Fruit fly (Drosophila melanogaster): ENCODE measurements around the gene CG32119.

CG32119 gene

dm6 chr3L:13236646-13237045 lies 11.9 kb downstream of the CG32119 start (continued):
- TF ChIP-seq CG13424 (tag; optimal IDR thresholded peaks at IDR 0.05): no peak
- peak; percentile 29; the same call in 1 of the 3 replicates for TF ChIP-seq Dbx (GFP tag; IDR thresholded peaks at IDR 0.05)
- no peak for TF ChIP-seq corto (GFP tag; optimal IDR thresholded peaks at IDR 0.05)
- no peak for TF ChIP-seq gcm2 (GFP tag; optimal IDR thresholded peaks at IDR 0.05)
- TF ChIP-seq NfI (GFP tag; optimal IDR thresholded peaks at IDR 0.05): no peak
- TF ChIP-seq B-H1 (GFP tag; IDR thresholded peaks at IDR 0.05): no peak
- peak; percentile 36; the same call in 1 of the 2 replicates for TF ChIP-seq CG17328 (GFP tag; IDR thresholded peaks at IDR 0.05)
- no peak for TF ChIP-seq gro (GFP tag; optimal IDR thresholded peaks at IDR 0.05)
- no peak for TF ChIP-seq Ravus (GFP tag; IDR thresholded peaks at IDR 0.05)
- TF ChIP-seq CG16779 (GFP tag; IDR thresholded peaks at IDR 0.05): 0 out of 2 replicates have a peak, but pooled peaks have one; percentile 3
- TF ChIP-seq CG12659 (GFP tag; optimal IDR thresholded peaks at IDR 0.05): peak; percentile 37
- no peak for TF ChIP-seq sqz (GFP tag; optimal IDR thresholded peaks at IDR 0.05)
- TF ChIP-seq HLH4C (GFP tag; IDR thresholded peaks at IDR 0.05; ENCODE audit: partially characterized antibody): no peak
- TF ChIP-seq CG10431 (GFP tag; optimal IDR thresholded peaks at IDR 0.05): no peak
- peak; percentile 38 for TF ChIP-seq Jarid2 (GFP tag; optimal IDR thresholded peaks at IDR 0.05)
- no peak for TF ChIP-seq kni (GFP tag; optimal IDR thresholded peaks at IDR 0.05)
- peak; percentile 26 for TF ChIP-seq HmgZ (tag; optimal IDR thresholded peaks at IDR 0.05)
- no peak for TF ChIP-seq NK7.1 (GFP tag; optimal IDR thresholded peaks at IDR 0.05)
- TF ChIP-seq CG12391 (tag; optimal IDR thresholded peaks at IDR 0.05): no peak
- TF ChIP-seq Nf-YA (GFP tag; IDR thresholded peaks at IDR 0.05): no peak
- no peak for TF ChIP-seq ap (GFP tag; IDR thresholded peaks at IDR 0.05)
- no peak for TF ChIP-seq dan (GFP tag; IDR thresholded peaks at IDR 0.05)
- no peak for TF ChIP-seq CG13123 (GFP tag; optimal IDR thresholded peaks at IDR 0.05)
- no peak for TF ChIP-seq nerfin-1 (tag; optimal IDR thresholded peaks at IDR 0.05)
- no peak for TF ChIP-seq Usf (GFP tag; optimal IDR thresholded peaks at IDR 0.05)
- no peak for TF ChIP-seq D19B (GFP tag; optimal IDR thresholded peaks at IDR 0.05)
- no peak for TF ChIP-seq CG4424 (GFP tag; optimal IDR thresholded peaks at IDR 0.05)
- no peak for TF ChIP-seq oc (tag; optimal IDR thresholded peaks at IDR 0.05)
- peak; percentile 6 for TF ChIP-seq Fer3 (tag; optimal IDR thresholded peaks at IDR 0.05)
- peak; percentile 44; the same call in 1 of the 2 replicates for TF ChIP-seq Xrp1 (GFP tag; IDR thresholded peaks at IDR 0.05)
- no peak for TF ChIP-seq ab (GFP tag; optimal IDR thresholded peaks at IDR 0.05)
- no peak for TF ChIP-seq CG9876 (GFP tag; optimal IDR thresholded peaks at IDR 0.05)
- TF ChIP-seq grn (GFP tag; optimal IDR thresholded peaks at IDR 0.05): no peak
- no peak for TF ChIP-seq da (GFP tag; optimal IDR thresholded peaks at IDR 0.05)
- TF ChIP-seq tna (GFP tag; IDR thresholded peaks at IDR 0.05; ENCODE audit: partially characterized antibody): no peak
- no peak for TF ChIP-seq chinmo (GFP tag; IDR thresholded peaks at IDR 0.05; ENCODE audit: partially characterized antibody)
- TF ChIP-seq CG6689 (GFP tag; IDR thresholded peaks at IDR 0.05): no peak
- no peak for TF ChIP-seq CG13894 (tag; optimal IDR thresholded peaks at IDR 0.05)
- TF ChIP-seq Sin3A (optimal IDR thresholded peaks at IDR 0.05): no peak
- TF ChIP-seq BtbVII (GFP tag; optimal IDR thresholded peaks at IDR 0.05): peak; percentile 63
- TF ChIP-seq HHEX (GFP tag; optimal IDR thresholded peaks at IDR 0.05): peak; percentile 44
- no peak for TF ChIP-seq CG5245 (GFP tag; optimal IDR thresholded peaks at IDR 0.05)
- TF ChIP-seq Camta (GFP tag; optimal IDR thresholded peaks at IDR 0.05): no peak
- TF ChIP-seq Eip74EF (GFP tag; optimal IDR thresholded peaks at IDR 0.05): peak in 1 of 2 experiments; percentile 10
- TF ChIP-seq CG17359 (tag; optimal IDR thresholded peaks at IDR 0.05): no peak
- peak; percentile 74 for TF ChIP-seq CG12769 (tag; optimal IDR thresholded peaks at IDR 0.05)
- no peak for TF ChIP-seq CG10462 (GFP tag; optimal IDR thresholded peaks at IDR 0.05)
- no peak for TF ChIP-seq chif (GFP tag; optimal IDR thresholded peaks at IDR 0.05)
- TF ChIP-seq CHES-1-like (GFP tag; optimal IDR thresholded peaks at IDR 0.05): no peak
- TF ChIP-seq Doc2 (GFP tag; IDR thresholded peaks at IDR 0.05): no peak
- no peak for TF ChIP-seq Fer2 (tag; optimal IDR thresholded peaks at IDR 0.05)

All from whole organism, embryonic.